Fruit fly (Drosophila melanogaster): Measurements from ENCODE around the gene Svil.

- TF ChIP-seq pdm3 (GFP tag; optimal IDR thresholded peaks at IDR 0.05): no peak
- TF ChIP-seq Gug (GFP tag; IDR thresholded peaks at IDR 0.05): no peak
- no peak for TF ChIP-seq CG6808 (GFP tag; optimal IDR thresholded peaks at IDR 0.05)
- no peak for TF ChIP-seq CG11902 (GFP tag; optimal IDR thresholded peaks at IDR 0.05)
- no peak for TF ChIP-seq CG6792 (GFP tag; optimal IDR thresholded peaks at IDR 0.05)
- no peak for TF ChIP-seq CG9139 (GFP tag; optimal IDR thresholded peaks at IDR 0.05)
- no peak for TF ChIP-seq CG4318 (GFP tag; optimal IDR thresholded peaks at IDR 0.05)
- no peak for TF ChIP-seq CG34406 (GFP tag; optimal IDR thresholded peaks at IDR 0.05)
- no peak for TF ChIP-seq net (GFP tag; optimal IDR thresholded peaks at IDR 0.05)
- no peak for TF ChIP-seq Eip93F (GFP tag; optimal IDR thresholded peaks at IDR 0.05)
Measured at dm6 chr3L:2399788-2400187, 22.3 kb downstream of the Svil start.
